Worm (Caenorhabditis elegans) whole organism, L1 larva: Measurements from ENCODE around the gene cutl-23.

ENCODE experiments used
- C16A3.4 ChIP-seq: fragments of 150-350 bp; optimal IDR thresholded peaks from 2 replicates; lab custom pipeline; 2014; ENCODE audit warnings: missing biosample characterization, missing genetic modification characterization
- aha-1 ChIP-seq: fragments of 150-350 bp; optimal IDR thresholded peaks from 2 replicates; lab custom pipeline; 2014; ENCODE audit warnings: missing biosample characterization, missing genetic modification characterization
- ceh-82 ChIP-seq, 3 experiments: fragments of 150-350 bp in 1 of 3; sonication (generic microtip) in 2 of 3; optimal IDR thresholded peaks; 2 replicates each; lab custom pipeline; 2014 to 2017; ENCODE audit warnings: missing biosample characterization in 3 of 3, missing genetic modification characterization in 3 of 3
- ceh-90 ChIP-seq: sonication (generic microtip); optimal IDR thresholded peaks from 2 replicates; lab custom pipeline; 2016; ENCODE audit warnings: missing genetic modification characterization, missing compliant biosample characterization
- ces-1 ChIP-seq: fragments of 150-350 bp; optimal IDR thresholded peaks from 2 replicates; lab custom pipeline; 2014; ENCODE audit warnings: missing biosample characterization, missing genetic modification reagents, missing genetic modification characterization
- dpl-1 ChIP-seq, 3 experiments: fragments of 150-350 bp in 2 of 3; sonication (generic microtip) in 1 of 3; optimal IDR thresholded peaks; 2 replicates each; lab custom pipeline; 2014 to 2017; ENCODE audit warnings: missing biosample characterization in 3 of 3, missing genetic modification characterization in 3 of 3, missing genetic modification reagents in 3 of 3
- dsc-1 ChIP-seq: sonication (generic microtip); optimal IDR thresholded peaks from 2 replicates; lab custom pipeline; 2016; ENCODE audit warnings: mild to moderate bottlenecking, missing genetic modification characterization, missing compliant biosample characterization
- egl-13 ChIP-seq: sonication (generic microtip); optimal IDR thresholded peaks from 2 replicates; lab custom pipeline; 2016; ENCODE audit warnings: missing genotype, missing genetic modification reagents, missing genetic modification characterization, missing compliant biosample characterization
- nhr-28 ChIP-seq: fragments of 150-350 bp; optimal IDR thresholded peaks from 2 replicates; lab custom pipeline; 2014; ENCODE audit warnings: missing biosample characterization, missing genetic modification characterization
- snpc-4 ChIP-seq: fragments of 150-350 bp; optimal IDR thresholded peaks from 2 replicates; lab custom pipeline; 2014; ENCODE audit warnings: missing biosample characterization, missing genetic modification characterization
- unc-86 ChIP-seq: sonication (generic microtip); optimal IDR thresholded peaks from 2 replicates; lab custom pipeline; 2016; ENCODE audit warnings: missing genetic modification characterization, missing compliant biosample characterization
- zag-1 ChIP-seq: fragments of 150-350 bp; optimal IDR thresholded peaks from 2 replicates; lab custom pipeline; 2014; ENCODE audit warnings: missing biosample characterization, missing genetic modification characterization

DNA sequence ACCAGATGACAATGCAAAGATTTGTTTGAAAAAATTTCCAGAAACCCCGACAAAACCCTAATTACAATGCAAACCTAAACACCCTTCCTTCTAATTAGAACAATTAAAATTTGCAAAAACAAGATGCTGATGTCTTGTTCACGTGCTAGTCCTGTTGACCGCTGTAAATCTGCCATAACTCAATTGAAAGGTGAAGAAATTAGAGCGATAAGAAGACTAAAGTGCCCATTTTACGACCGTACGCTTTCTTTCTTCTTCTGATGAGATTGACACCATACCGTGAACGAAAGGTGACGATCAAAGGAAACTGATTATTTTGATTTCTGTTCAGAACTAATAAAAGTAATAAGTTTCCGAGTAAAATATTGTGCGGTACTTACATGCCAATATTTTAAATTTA lies 43.5 kb downstream of the cutl-23 start:
- TF ChIP-seq ceh-82 (tag; optimal IDR thresholded peaks at IDR 0.05; lab: Kevin White, UChicago) = no peak
- TF ChIP-seq dpl-1 (GFP tag; optimal IDR thresholded peaks at IDR 0.05; lab: Kevin White, UChicago) = no peak
- TF ChIP-seq ces-1 = no peak
- no peak for TF ChIP-seq ceh-90 (tag; lab: Kevin White, UChicago)
- no peak for TF ChIP-seq snpc-4
- no peak for TF ChIP-seq egl-13
- TF ChIP-seq aha-1 (tag; lab: Kevin White, UChicago) = no peak
- no peak for TF ChIP-seq unc-86 (tag; lab: Kevin White, UChicago)
- no peak for TF ChIP-seq dsc-1 (tag; lab: Kevin White, UChicago)
- no peak for TF ChIP-seq zag-1
- TF ChIP-seq C16A3.4 (tag; lab: Kevin White, UChicago) = no peak
- no peak for TF ChIP-seq nhr-28 (tag; lab: Kevin White, UChicago)
